Worm (Caenorhabditis elegans): Measurements from ENCODE around the gene T25G12.11.
"Not testable (repeated sequence)": the region's sequence is repeated elsewhere in the genome, so short reads cannot be mapped to it uniquely, and the experiment has no call there.

DNA sequence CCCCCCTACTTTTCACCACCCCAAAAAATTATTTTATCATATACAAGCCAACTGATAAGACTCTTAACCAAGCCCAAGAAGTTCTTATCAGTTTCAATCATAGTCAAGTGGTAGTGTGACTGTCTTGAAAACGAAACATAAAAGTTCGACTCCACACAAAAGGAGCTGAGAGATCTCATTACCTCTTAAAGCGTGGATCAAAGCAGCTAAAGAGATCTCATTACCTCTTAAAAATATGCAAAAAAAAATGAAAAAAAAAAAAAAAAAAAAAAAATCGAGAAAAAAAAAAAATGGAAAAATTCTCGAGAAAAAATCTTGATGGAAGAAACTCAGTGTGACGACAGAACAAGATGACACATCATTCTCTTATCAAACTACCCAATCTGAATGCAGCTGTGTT, 18.4 kb upstream of the T25G12.11 start:
- not testable (repeated sequence) for TF ChIP-seq fkh-10 (GFP tag; optimal IDR thresholded peaks at IDR 0.05); ztf-11 (tag; optimal IDR thresholded peaks at IDR 0.05); ama-1 (optimal IDR thresholded peaks at IDR 0.05); zfp-2 (tag; optimal IDR thresholded peaks at IDR 0.05); ceh-82 (tag; optimal IDR thresholded peaks at IDR 0.05); dpl-1 (GFP tag; optimal IDR thresholded peaks at IDR 0.05); unc-39 (tag; optimal IDR thresholded peaks at IDR 0.05); snpc-4 (tag; optimal IDR thresholded peaks at IDR 0.05)

Measured in whole organism, L4 larva.